Fruit fly (Drosophila melanogaster) whole organism, embryonic: Measurements from ENCODE around the gene hang.

Source experiments
- Blimp-1 ChIP-seq: fragments of 200-800 bp; sonication (Bioruptor generic); optimal IDR thresholded peaks from 3 replicates; lab custom pipeline; 2018; ENCODE audit warnings: missing biosample characterization, missing genetic modification characterization, mild to moderate bottlenecking, moderate library complexity, missing genetic modification reagents
- CG17385 ChIP-seq: fragments of 200-800 bp; sonication (Bioruptor generic); optimal IDR thresholded peaks from 3 replicates; lab custom pipeline; 2018; ENCODE audit warnings: missing biosample characterization, mild to moderate bottlenecking, missing genetic modification characterization
- CG6175 ChIP-seq: fragments of 200-800 bp; sonication (Bioruptor generic); IDR thresholded peaks from 3 replicates; pipeline ENCODE4 v1.3.6; 2022; ENCODE audit warnings: missing biosample characterization, missing genetic modification characterization
- CG6254 ChIP-seq: fragments of 200-800 bp; sonication (Bioruptor generic); optimal IDR thresholded peaks from 3 replicates; lab custom pipeline; 2017; ENCODE audit warnings: mild to moderate bottlenecking, missing biosample characterization, missing genetic modification reagents, missing genetic modification characterization
- CG7839 ChIP-seq: fragments of 200-800 bp; sonication (Bioruptor generic); optimal IDR thresholded peaks from 3 replicates; lab custom pipeline; 2018; ENCODE audit warnings: missing biosample characterization, mild to moderate bottlenecking, missing genetic modification characterization, moderate library complexity
- Dbx ChIP-seq: fragments of 200-800 bp; sonication (Bioruptor generic); IDR thresholded peaks from 3 replicates; pipeline ENCODE4 v1.3.6; 2022; ENCODE audit warnings: missing biosample characterization, missing genetic modification characterization
- Lhr ChIP-seq: fragments of 200-800 bp; sonication (Bioruptor generic); optimal IDR thresholded peaks from 3 replicates; lab custom pipeline; 2017; ENCODE audit warnings: mild to moderate bottlenecking, missing biosample characterization, missing genetic modification reagents, missing genetic modification characterization
- br ChIP-seq: fragments of >200 bp; optimal IDR thresholded peaks from 2 replicates; lab custom pipeline; 2017
- da ChIP-seq: fragments of 200-800 bp; sonication (Bioruptor generic); optimal IDR thresholded peaks from 2 replicates; lab custom pipeline; 2016; ENCODE audit warnings: missing biosample characterization, missing genetic modification characterization
- hbn ChIP-seq: fragments of 200-800 bp; sonication (Bioruptor generic); IDR thresholded peaks from 2 replicates; pipeline ENCODE4 v1.3.6; 2022; ENCODE audit warnings: missing biosample characterization, missing genetic modification characterization; ENCODE audit not compliant: partially characterized antibody
- pho ChIP-seq: fragments of 200-800 bp; sonication (Bioruptor generic); optimal IDR thresholded peaks from 2 replicates; lab custom pipeline; 2016; ENCODE audit warnings: missing biosample characterization, missing genetic modification characterization
- schlank ChIP-seq: fragments of 200-800 bp; sonication (Bioruptor generic); optimal IDR thresholded peaks from 2 replicates; lab custom pipeline; 2018; ENCODE audit warnings: missing biosample characterization, mild to moderate bottlenecking, missing genetic modification characterization
- toy ChIP-seq: fragments of 200-800 bp; sonication (Bioruptor generic); IDR thresholded peaks from 2 replicates; pipeline ENCODE4 v1.3.6; 2022; ENCODE audit warnings: missing biosample characterization, missing genetic modification characterization

- TF ChIP-seq CG7839 (tag; lab: Kevin White, UChicago) (no peak), Dbx (GFP tag; lab: Robert Waterston, UW) (no peak), schlank (tag; lab: Kevin White, UChicago) (no peak), CG6254 (GFP tag; lab: Kevin White, UChicago) (no peak), pho (GFP tag; lab: Kevin White, UChicago) (no peak), Blimp-1 (no peak), Lhr (GFP tag; lab: Kevin White, UChicago) (no peak), br (lab: Kevin White, UChicago) (no peak), CG17385 (no peak), toy (GFP tag; lab: Robert Waterston, UW) (no peak), CG6175 (GFP tag; lab: Robert Waterston, UW) (no peak), da (no peak), hbn (GFP tag; lab: Robert Waterston, UW) (no peak)
These were observed 3.9 kb downstream of the hang start for dm6 chrX:16426478-16427052.
